Fruit fly (Drosophila melanogaster) whole organism, embryonic: ENCODE measurements around the gene Dh31.

ENCODE experiments used
- CG10959 ChIP-seq: fragments of 200-800 bp; sonication (Bioruptor generic); IDR thresholded peaks from 2 replicates; pipeline ENCODE4 v1.3.6; 2022; ENCODE audit warnings: missing biosample characterization, missing genetic modification characterization
- CG11504 ChIP-seq: fragments of 200-800 bp; sonication (Bioruptor generic); optimal IDR thresholded peaks from 3 replicates; lab custom pipeline; 2019; ENCODE audit warnings: missing biosample characterization, mild to moderate bottlenecking, missing genetic modification characterization, moderate library complexity
- CG11723 ChIP-seq: fragments of 200-800 bp; sonication (Bioruptor generic); optimal IDR thresholded peaks from 2 replicates; lab custom pipeline; 2017; ENCODE audit warnings: missing biosample characterization, mild to moderate bottlenecking, missing genetic modification characterization
- CG12236 ChIP-seq: fragments of 200-800 bp; sonication (Bioruptor generic); optimal IDR thresholded peaks from 2 replicates; lab custom pipeline; 2016; ENCODE audit warnings: missing biosample characterization, missing genetic modification characterization
- CG13123 ChIP-seq: fragments of 200-800 bp; sonication (Bioruptor generic); optimal IDR thresholded peaks from 2 replicates; lab custom pipeline; 2016; ENCODE audit warnings: missing biosample characterization, missing genetic modification characterization
- CG13296 ChIP-seq: fragments of 200-800 bp; sonication (Bioruptor generic); optimal IDR thresholded peaks from 3 replicates; lab custom pipeline; 2018; ENCODE audit warnings: missing biosample characterization, mild to moderate bottlenecking, missing genetic modification characterization
- CG14014 ChIP-seq: fragments of 200-800 bp; sonication (Bioruptor generic); IDR thresholded peaks from 2 replicates; pipeline ENCODE4 v1.3.6; 2022; ENCODE audit warnings: missing biosample characterization, missing genetic modification characterization
- CG17912 ChIP-seq: fragments of 200-800 bp; sonication (Bioruptor generic); optimal IDR thresholded peaks from 2 replicates; lab custom pipeline; 2018; ENCODE audit warnings: missing biosample characterization, mild to moderate bottlenecking, missing genetic modification characterization
- CG2712 ChIP-seq: fragments of 200-800 bp; optimal IDR thresholded peaks from 3 replicates; lab custom pipeline; 2019; ENCODE audit warnings: missing biosample characterization, mild to moderate bottlenecking, missing genetic modification characterization, moderate library complexity
- CG32772 ChIP-seq: fragments of 200-800 bp; sonication (Bioruptor generic); IDR thresholded peaks from 2 replicates; pipeline ENCODE4 v1.3.6; 2022; ENCODE audit warnings: missing biosample characterization, missing genetic modification characterization
- CG3995 ChIP-seq: fragments of 200-800 bp; sonication (Bioruptor generic); optimal IDR thresholded peaks from 3 replicates; lab custom pipeline; 2016; ENCODE audit warnings: missing biosample characterization, missing genetic modification characterization
- CG4707 ChIP-seq: fragments of 200-800 bp; sonication (Bioruptor generic); optimal IDR thresholded peaks from 2 replicates; lab custom pipeline; 2018; ENCODE audit warnings: missing biosample characterization, mild to moderate bottlenecking, missing genetic modification characterization, moderate library complexity
- CG7786 ChIP-seq: fragments of 200-800 bp; sonication (Bioruptor generic); optimal IDR thresholded peaks from 2 replicates; lab custom pipeline; 2016; ENCODE audit warnings: missing biosample characterization, missing genetic modification characterization
- CG7987 ChIP-seq: fragments of 200-800 bp; sonication (Bioruptor generic); optimal IDR thresholded peaks from 2 replicates; lab custom pipeline; 2018; ENCODE audit warnings: missing biosample characterization, mild to moderate bottlenecking, missing genetic modification characterization, moderate library complexity
- CG8478 ChIP-seq: fragments of >200 bp; optimal IDR thresholded peaks from 2 replicates; lab custom pipeline; 2018
- CG8765 ChIP-seq: fragments of 200-800 bp; sonication (Bioruptor generic); IDR thresholded peaks from 2 replicates; pipeline ENCODE4 v1.3.6; 2022; ENCODE audit warnings: missing biosample characterization, missing genetic modification characterization
- Fer1 ChIP-seq: fragments of 200-800 bp; sonication (Bioruptor generic); optimal IDR thresholded peaks from 2 replicates; lab custom pipeline; 2017; ENCODE audit warnings: missing biosample characterization, mild to moderate bottlenecking, missing genetic modification characterization
- HmgD ChIP-seq: fragments of 200-800 bp; sonication (Bioruptor generic); optimal IDR thresholded peaks from 3 replicates; lab custom pipeline; 2016; ENCODE audit warnings: missing biosample characterization, missing genetic modification characterization
- HmgZ ChIP-seq: fragments of 200-800 bp; sonication (Bioruptor generic); optimal IDR thresholded peaks from 2 replicates; lab custom pipeline; 2018; ENCODE audit warnings: missing biosample characterization, mild to moderate bottlenecking, missing genetic modification characterization
- Hr3 ChIP-seq: fragments of 200-800 bp; sonication (Bioruptor generic); optimal IDR thresholded peaks from 3 replicates; lab custom pipeline; 2016; ENCODE audit warnings: missing biosample characterization, missing genetic modification characterization
- Jarid2 ChIP-seq: fragments of 200-800 bp; sonication (Bioruptor generic); optimal IDR thresholded peaks from 3 replicates; lab custom pipeline; 2017; ENCODE audit warnings: mild to moderate bottlenecking, missing biosample characterization, missing genetic modification reagents, missing genetic modification characterization
- MBD-R2 ChIP-seq: fragments of 200-800 bp; sonication (Bioruptor generic); IDR thresholded peaks from 2 replicates; pipeline ENCODE4 v1.3.6; 2022; ENCODE audit warnings: missing biosample characterization, missing genetic modification characterization
- Opbp ChIP-seq: fragments of 200-800 bp; sonication (Bioruptor generic); IDR thresholded peaks from 3 replicates; pipeline ENCODE4 v1.3.6; 2022; ENCODE audit warnings: missing biosample characterization, missing genetic modification characterization; ENCODE audit not compliant: partially characterized antibody
- Optix ChIP-seq: fragments of 200-800 bp; sonication (Bioruptor generic); IDR thresholded peaks from 3 replicates; pipeline ENCODE4 v1.3.6; 2022; ENCODE audit warnings: missing biosample characterization, missing genetic modification characterization
- Ravus ChIP-seq: fragments of 200-800 bp; sonication (Bioruptor generic); IDR thresholded peaks from 2 replicates; pipeline ENCODE4 v1.3.6; 2022; ENCODE audit warnings: missing biosample characterization, missing genetic modification characterization
- TFAM ChIP-seq: fragments of 200-800 bp; sonication (Bioruptor generic); optimal IDR thresholded peaks from 2 replicates; lab custom pipeline; 2017; ENCODE audit warnings: missing biosample characterization, missing genetic modification characterization, inconsistent platforms
- ato ChIP-seq: fragments of 200-800 bp; sonication (Bioruptor generic); IDR thresholded peaks from 2 replicates; pipeline ENCODE4 v1.3.6; 2022; ENCODE audit warnings: missing biosample characterization, missing genetic modification characterization; ENCODE audit not compliant: partially characterized antibody
- bab2 ChIP-seq: fragments of 200-800 bp; sonication (Bioruptor generic); optimal IDR thresholded peaks from 2 replicates; lab custom pipeline; 2016; ENCODE audit warnings: missing biosample characterization, missing genetic modification characterization
- bbx ChIP-seq: fragments of 200-800 bp; sonication (Bioruptor generic); IDR thresholded peaks from 2 replicates; pipeline ENCODE4 v1.3.6; 2022; ENCODE audit warnings: missing biosample characterization, missing genetic modification characterization; ENCODE audit not compliant: partially characterized antibody
- cas ChIP-seq: fragments of 200-800 bp; sonication (Bioruptor generic); IDR thresholded peaks from 2 replicates; pipeline ENCODE4 v1.3.6; 2022; ENCODE audit warnings: missing biosample characterization, missing genetic modification characterization
- chinmo ChIP-seq: fragments of 200-800 bp; sonication (Bioruptor generic); IDR thresholded peaks from 4 replicates; pipeline ENCODE4 v1.3.6; 2022; ENCODE audit warnings: missing biosample characterization, missing genetic modification characterization; ENCODE audit not compliant: partially characterized antibody
- corto ChIP-seq: fragments of 200-800 bp; sonication (Bioruptor generic); optimal IDR thresholded peaks from 2 replicates; lab custom pipeline; 2016; ENCODE audit warnings: missing biosample characterization, mild to moderate bottlenecking, missing genetic modification characterization, moderate library complexity
- crc ChIP-seq: fragments of 200-800 bp; sonication (Bioruptor generic); optimal IDR thresholded peaks from 2 replicates; lab custom pipeline; 2016; ENCODE audit warnings: missing biosample characterization, missing genetic modification characterization
- da ChIP-seq: fragments of 200-800 bp; sonication (Bioruptor generic); optimal IDR thresholded peaks from 2 replicates; lab custom pipeline; 2016; ENCODE audit warnings: missing biosample characterization, missing genetic modification characterization
- disco-r ChIP-seq: fragments of 200-800 bp; sonication (Bioruptor generic); optimal IDR thresholded peaks from 2 replicates; lab custom pipeline; 2016; ENCODE audit warnings: missing biosample characterization, missing genetic modification characterization
- dmrt11E ChIP-seq: fragments of 200-800 bp; sonication (Bioruptor generic); optimal IDR thresholded peaks from 3 replicates; lab custom pipeline; 2018; ENCODE audit warnings: missing biosample characterization, mild to moderate bottlenecking, missing genetic modification characterization, moderate library complexity
- fd64A ChIP-seq: fragments of 200-800 bp; sonication (Bioruptor generic); optimal IDR thresholded peaks from 3 replicates; lab custom pipeline; 2018; ENCODE audit warnings: missing biosample characterization, mild to moderate bottlenecking, missing genetic modification characterization
- gsb-n ChIP-seq: fragments of 200-800 bp; sonication (Bioruptor generic); optimal IDR thresholded peaks from 3 replicates; lab custom pipeline; 2018; ENCODE audit warnings: missing biosample characterization, mild to moderate bottlenecking, missing genetic modification characterization
- ham ChIP-seq: fragments of 200-800 bp; sonication (Bioruptor generic); IDR thresholded peaks from 2 replicates; pipeline ENCODE4 v1.3.6; 2022; ENCODE audit warnings: missing biosample characterization, missing genetic modification characterization
- hb ChIP-seq: fragments of 200-800 bp; sonication (Bioruptor generic); IDR thresholded peaks from 3 replicates; pipeline ENCODE4 v1.3.6; 2022; ENCODE audit warnings: missing biosample characterization, missing genetic modification characterization; ENCODE audit not compliant: partially characterized antibody
- lola ChIP-seq, 3 experiments: fragments of >200 bp in 2 of 3; fragments of 200-800 bp in 1 of 3; sonication (Bioruptor generic) in 1 of 3; optimal IDR thresholded peaks; 2 replicates each; lab custom pipeline; 2017 to 2019; ENCODE audit warnings: missing biosample characterization in 3 of 3, missing genetic modification characterization in 3 of 3, mild to moderate bottlenecking in 1 of 3, moderate library complexity in 1 of 3
- mld ChIP-seq: fragments of 200-800 bp; sonication (Bioruptor generic); IDR thresholded peaks from 3 replicates; pipeline ENCODE4 v1.3.6; 2022; ENCODE audit warnings: missing biosample characterization, missing genetic modification characterization; ENCODE audit not compliant: partially characterized antibody
- ro ChIP-seq: fragments of 200-800 bp; sonication (Bioruptor generic); IDR thresholded peaks from 2 replicates; pipeline ENCODE4 v1.3.6; 2022; ENCODE audit warnings: missing biosample characterization, missing genetic modification characterization
- run ChIP-seq: fragments of 200-800 bp; sonication (Bioruptor generic); optimal IDR thresholded peaks from 3 replicates; lab custom pipeline; 2018; ENCODE audit warnings: missing biosample characterization, mild to moderate bottlenecking, missing genetic modification characterization
- scrt ChIP-seq: fragments of 200-800 bp; sonication (Bioruptor generic); optimal IDR thresholded peaks from 2 replicates; lab custom pipeline; 2018; ENCODE audit warnings: missing biosample characterization, mild to moderate bottlenecking, missing genetic modification characterization, moderate library complexity
- sd ChIP-seq: fragments of 200-800 bp; sonication (Bioruptor generic); optimal IDR thresholded peaks from 3 replicates; lab custom pipeline; 2018; ENCODE audit warnings: missing biosample characterization, mild to moderate bottlenecking, missing genetic modification characterization, moderate library complexity
- slbo ChIP-seq: fragments of 200-800 bp; sonication (Bioruptor generic); IDR thresholded peaks from 2 replicates; pipeline ENCODE4 v1.3.6; 2022; ENCODE audit warnings: missing biosample characterization, missing genetic modification characterization
- trh ChIP-seq: fragments of 200-800 bp; sonication (Bioruptor generic); optimal IDR thresholded peaks from 2 replicates; lab custom pipeline; 2016; ENCODE audit warnings: missing biosample characterization, missing genetic modification characterization

Dh31 gene

dm6 chr2L:8463144-8464106 is 43.2 kb downstream of the Dh31 start, which contains the start of gene Agpat2 (continued):
- TF ChIP-seq cas: peak; percentile 74
- TF ChIP-seq CG7786: peak; percentile 80
- peak; percentile 19 for TF ChIP-seq disco-r (GFP tag; lab: Kevin White, UChicago)
- TF ChIP-seq ato (GFP tag; lab: Robert Waterston, UW): no peak
- TF ChIP-seq CG7987: peak; percentile 40
- TF ChIP-seq CG8478: no peak
- no peak for TF ChIP-seq ham
- TF ChIP-seq CG13123 (GFP tag; lab: Kevin White, UChicago): peak; percentile 60
- peak; percentile 45 for TF ChIP-seq trh (GFP tag; lab: Kevin White, UChicago)
- peak; percentile 82 for TF ChIP-seq dmrt11E (tag; lab: Kevin White, UChicago)
- peak; percentile 88 for TF ChIP-seq CG2712
- peak; percentile 61 for TF ChIP-seq CG32772 (GFP tag; lab: Robert Waterston, UW)
- TF ChIP-seq Hr3 (GFP tag; lab: Kevin White, UChicago): peak; percentile 80
- TF ChIP-seq slbo: peak; percentile 82
- peak; percentile 77 for TF ChIP-seq CG14014 (GFP tag; lab: Robert Waterston, UW)
- TF ChIP-seq CG3995 (GFP tag; lab: Kevin White, UChicago): peak; percentile 25
- 0 out of 2 replicates have a peak, but pooled peaks have one; percentile 20 for TF ChIP-seq ro
- peak; percentile 44 for TF ChIP-seq Ravus
- peak; percentile 42; the same call in 1 of the 2 replicates for TF ChIP-seq MBD-R2 (GFP tag; lab: Robert Waterston, UW)
- TF ChIP-seq CG4707: peak; percentile 60
- TF ChIP-seq gsb-n (tag; lab: Kevin White, UChicago): peak; percentile 86
- peak; percentile 70 for TF ChIP-seq crc (GFP tag; lab: Kevin White, UChicago)
- TF ChIP-seq bbx (GFP tag; lab: Robert Waterston, UW): no peak
- TF ChIP-seq CG13296 (GFP tag; lab: Kevin White, UChicago): peak; percentile 68
- no peak for TF ChIP-seq hb (GFP tag; lab: Robert Waterston, UW)
- TF ChIP-seq chinmo (GFP tag; lab: Robert Waterston, UW): 0 out of 4 replicates have a peak, but pooled peaks have one; percentile 14
- TF ChIP-seq Fer1 (GFP tag; lab: Kevin White, UChicago): peak; percentile 90
- TF ChIP-seq run (tag; lab: Kevin White, UChicago): peak; percentile 79
- TF ChIP-seq CG12236 (GFP tag; lab: Kevin White, UChicago): peak; percentile 59
- TF ChIP-seq CG11504 (tag; lab: Kevin White, UChicago): peak; percentile 90
- TF ChIP-seq Opbp: peak; percentile 12; the same call in 1 of the 3 replicates
- peak; percentile 76 for TF ChIP-seq Optix (GFP tag; lab: Robert Waterston, UW)
- TF ChIP-seq CG11723: peak; percentile 64
- TF ChIP-seq bab2: peak; percentile 85
- TF ChIP-seq HmgD: peak; percentile 20
- TF ChIP-seq da (GFP tag; lab: Kevin White, UChicago): peak; percentile 30
- no peak for TF ChIP-seq CG17912
- peak in 1 of 3 experiments; percentile 86 for TF ChIP-seq lola (GFP tag; optimal IDR thresholded peaks at IDR 0.05; lab: Kevin White, UChicago)
- TF ChIP-seq Jarid2 (GFP tag; lab: Kevin White, UChicago): peak; percentile 74
- peak; percentile 72 for TF ChIP-seq scrt
- peak; percentile 38 for TF ChIP-seq fd64A (GFP tag; lab: Kevin White, UChicago)
- TF ChIP-seq corto (GFP tag; lab: Kevin White, UChicago): peak; percentile 64
- peak; percentile 47 for TF ChIP-seq sd (tag; lab: Kevin White, UChicago)
- TF ChIP-seq mld (GFP tag; lab: Robert Waterston, UW): no peak
- peak; percentile 61 for TF ChIP-seq HmgZ (tag; lab: Kevin White, UChicago)
- peak; percentile 8; the same call in 1 of the 2 replicates for TF ChIP-seq CG8765 (GFP tag; lab: Robert Waterston, UW)
- TF ChIP-seq TFAM (GFP tag; lab: Kevin White, UChicago): peak; percentile 19
- peak; percentile 55 for TF ChIP-seq CG10959 (GFP tag; lab: Robert Waterston, UW)
